In the genomic region with DNA sequence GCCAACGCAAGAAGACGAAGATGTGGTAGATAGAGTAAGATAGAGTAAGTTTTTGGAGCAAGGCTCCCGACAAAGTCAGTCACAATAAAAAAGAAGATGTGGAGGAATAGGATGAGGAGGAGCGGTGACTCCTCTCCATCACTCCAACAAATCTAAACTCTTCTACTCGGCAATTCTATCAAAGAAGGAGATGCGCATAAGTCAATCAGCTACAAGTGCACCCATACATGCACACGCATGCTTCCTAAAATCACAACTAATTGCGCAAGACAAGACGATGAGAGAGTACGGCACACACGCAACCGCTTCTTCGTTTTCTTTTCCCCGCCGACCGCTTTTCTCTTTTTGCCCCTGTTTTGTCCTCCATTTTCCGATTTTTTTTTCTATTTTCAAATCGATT, we compare ENCODE assay signal across 5 worm cellular contexts.
TF ChIP-seq lines count a peak whose summit lies in the region.

No protein-coding gene starts in this region.

TF ChIP-seq in whole organism, L1 larva, 84 proteins besides CTCF, POLR2A, EP300 and RAD21:
- no peak for TF ChIP-seq ces-1 (GFP tag; optimal IDR thresholded peaks at IDR 0.05; lab: Kevin White, UChicago)
- peak; percentile 34 for TF ChIP-seq ceh-8 (GFP tag; optimal IDR thresholded peaks at IDR 0.05; lab: Kevin White, UChicago)
- no peak for TF ChIP-seq mab-9 (GFP tag; IDR thresholded peaks at IDR 0.05; lab: Robert Waterston, UW)
- TF ChIP-seq fkh-10 (GFP tag; optimal IDR thresholded peaks at IDR 0.05; lab: Kevin White, UChicago), result peak; percentile 74
- TF ChIP-seq lin-14 (GFP tag; optimal IDR thresholded peaks at IDR 0.05; lab: Kevin White, UChicago), result peak; percentile 55

TF ChIP-seq in whole organism, L3 larva, 47 proteins besides CTCF, POLR2A, EP300 and RAD21:
- TF ChIP-seq aly-2 (tag; optimal IDR thresholded peaks at IDR 0.05; lab: Kevin White, UChicago) (no peak), daf-12 (tag; optimal IDR thresholded peaks at IDR 0.05; lab: Kevin White, UChicago) (no peak), nhr-12 (tag; optimal IDR thresholded peaks at IDR 0.05; lab: Kevin White, UChicago) (no peak), nhr-67 (tag; optimal IDR thresholded peaks at IDR 0.05; lab: Kevin White, UChicago) (no peak), fkh-10 (GFP tag; optimal IDR thresholded peaks at IDR 0.05; lab: Kevin White, UChicago) (peak; percentile 59), hmg-11 (tag; optimal IDR thresholded peaks at IDR 0.05; lab: Kevin White, UChicago) (no peak), elt-2 (tag; optimal IDR thresholded peaks at IDR 0.05; lab: Kevin White, UChicago) (no peak), ceh-16 (tag; optimal IDR thresholded peaks at IDR 0.05; lab: Kevin White, UChicago) (no peak), egl-5 (tag; optimal IDR thresholded peaks at IDR 0.05; lab: Kevin White, UChicago) (no peak), zag-1 (tag; optimal IDR thresholded peaks at IDR 0.05; lab: Kevin White, UChicago) (no peak), sea-2 (GFP tag; optimal IDR thresholded peaks at IDR 0.05; lab: Kevin White, UChicago) (no peak), ceh-28 (tag; optimal IDR thresholded peaks at IDR 0.05; lab: Kevin White, UChicago) (no peak), lsy-12 (tag; optimal IDR thresholded peaks at IDR 0.05; lab: Kevin White, UChicago) (no peak), nhr-76 (tag; optimal IDR thresholded peaks at IDR 0.05; lab: Kevin White, UChicago) (no peak), pha-4 (tag; optimal IDR thresholded peaks at IDR 0.05; lab: Kevin White, UChicago) (no peak), lin-39 (tag; optimal IDR thresholded peaks at IDR 0.05; lab: Kevin White, UChicago) (peak; percentile 2)
TF ChIP-seq in whole organism, L3 larva: peak in this region for 2.

TF ChIP-seq in whole organism, L4 larva, 104 proteins besides CTCF, POLR2A, EP300 and RAD21:
- TF ChIP-seq cey-2 (tag; optimal IDR thresholded peaks at IDR 0.05; lab: Kevin White, UChicago; ENCODE audit: borderline replicate concordance, insufficient read depth), result no peak
- TF ChIP-seq fkh-10 (GFP tag; optimal IDR thresholded peaks at IDR 0.05; lab: Kevin White, UChicago), result peak; percentile 81
- peak in 1 of 2 experiments; percentile 8 for TF ChIP-seq unc-62 (GFP tag; optimal IDR thresholded peaks at IDR 0.05 in 1 of 2; lab: Kevin White, UChicago)
- no peak for TF ChIP-seq unc-62 (tag; optimal IDR thresholded peaks at IDR 0.05; lab: Kevin White, UChicago)
- TF ChIP-seq ctbp-1 (GFP tag; IDR thresholded peaks at IDR 0.05; lab: Robert Waterston, UW), result peak; percentile 58; the same call in 1 of the 2 replicates

TF ChIP-seq in whole organism, late embryonic, 69 proteins besides CTCF, POLR2A, EP300 and RAD21:
- TF ChIP-seq unc-42 (tag; optimal IDR thresholded peaks at IDR 0.05; lab: Kevin White, UChicago) (peak; percentile 89), mec-3 (tag; optimal IDR thresholded peaks at IDR 0.05; lab: Kevin White, UChicago; ENCODE audit: borderline replicate concordance) (no peak)

TF ChIP-seq in whole organism, mixed stage, embryonic, 35 proteins besides CTCF, POLR2A, EP300 and RAD21:
- no peak for TF ChIP-seq ceh-83 (GFP tag; optimal IDR thresholded peaks at IDR 0.05; lab: Kevin White, UChicago)
- no peak for TF ChIP-seq nhr-28 (tag; optimal IDR thresholded peaks at IDR 0.05; lab: Kevin White, UChicago)
- no peak for TF ChIP-seq unc-62 (GFP tag; optimal IDR thresholded peaks at IDR 0.05; lab: Kevin White, UChicago)
- TF ChIP-seq cnd-1 (tag; optimal IDR thresholded peaks at IDR 0.05; lab: Kevin White, UChicago), result no peak
- peak; percentile 96 for TF ChIP-seq ces-1 (GFP tag; optimal IDR thresholded peaks at IDR 0.05; lab: Kevin White, UChicago)
- TF ChIP-seq zip-8 (tag; optimal IDR thresholded peaks at IDR 0.05; lab: Kevin White, UChicago), result peak; percentile 41
